Fruit fly (Drosophila melanogaster) whole organism, embryonic: ENCODE measurements around the gene mRpL46.
A peak's percentile ranks its signal among the peaks of the same experiment; 100 is the strongest.

Experiments
- CG1024 ChIP-seq: fragments of 200-800 bp; sonication (Bioruptor generic); IDR thresholded peaks from 2 replicates; pipeline ENCODE4 v1.3.6; 2022; ENCODE audit warnings: missing biosample characterization, missing genetic modification characterization
- CG10654 ChIP-seq: fragments of 200-800 bp; sonication (Bioruptor generic); optimal IDR thresholded peaks from 2 replicates; lab custom pipeline; 2016; ENCODE audit warnings: missing biosample characterization, missing genetic modification characterization
- CG18619 ChIP-seq: fragments of 200-800 bp; sonication (Bioruptor generic); optimal IDR thresholded peaks from 3 replicates; lab custom pipeline; 2017; ENCODE audit warnings: missing biosample characterization, mild to moderate bottlenecking, missing genetic modification characterization
- CG2712 ChIP-seq: fragments of 200-800 bp; optimal IDR thresholded peaks from 3 replicates; lab custom pipeline; 2019; ENCODE audit warnings: missing biosample characterization, mild to moderate bottlenecking, missing genetic modification characterization, moderate library complexity
- CG4328 ChIP-seq: fragments of 200-800 bp; sonication (Bioruptor generic); optimal IDR thresholded peaks from 3 replicates; lab custom pipeline; 2017; ENCODE audit warnings: missing biosample characterization, missing genetic modification reagents, missing genetic modification characterization
- CG4360 ChIP-seq: fragments of 200-800 bp; sonication (Bioruptor generic); IDR thresholded peaks from 2 replicates; pipeline ENCODE4 v1.3.6; 2022; ENCODE audit warnings: missing biosample characterization, missing genetic modification characterization
- CG4820 ChIP-seq: fragments of 200-800 bp; sonication (Bioruptor generic); optimal IDR thresholded peaks from 3 replicates; lab custom pipeline; 2016; ENCODE audit warnings: missing biosample characterization, missing genetic modification characterization
- Hmr ChIP-seq: fragments of 200-800 bp; sonication (Bioruptor generic); optimal IDR thresholded peaks from 3 replicates; lab custom pipeline; 2017; ENCODE audit warnings: mild to moderate bottlenecking, missing biosample characterization, missing genetic modification reagents, missing genetic modification characterization
- Hr78 ChIP-seq, 2 experiments: fragments of 200-800 bp in 1 of 2; fragments of >200 bp in 1 of 2; sonication (Bioruptor generic) in 1 of 2; optimal IDR thresholded peaks; 2 replicates each; lab custom pipeline; 2017 to 2019; ENCODE audit warnings: missing biosample characterization in 2 of 2, missing genetic modification characterization in 2 of 2, mild to moderate bottlenecking in 1 of 2, moderate library complexity in 1 of 2
- Neu2 ChIP-seq: fragments of 200-800 bp; sonication (Bioruptor generic); optimal IDR thresholded peaks from 3 replicates; lab custom pipeline; 2016; ENCODE audit warnings: missing biosample characterization, missing genetic modification characterization, borderline replicate concordance
- al ChIP-seq: fragments of 200-800 bp; sonication (Bioruptor generic); IDR thresholded peaks from 2 replicates; pipeline ENCODE4 v1.3.6; 2022; ENCODE audit warnings: missing biosample characterization, missing genetic modification characterization
- psq ChIP-seq: fragments of 200-800 bp; sonication (Bioruptor generic); optimal IDR thresholded peaks from 2 replicates; lab custom pipeline; 2017; ENCODE audit warnings: missing biosample characterization, missing genetic modification characterization
- slbo ChIP-seq: fragments of 200-800 bp; sonication (Bioruptor generic); IDR thresholded peaks from 2 replicates; pipeline ENCODE4 v1.3.6; 2022; ENCODE audit warnings: missing biosample characterization, missing genetic modification characterization
- tna ChIP-seq: fragments of 200-800 bp; sonication (Bioruptor generic); IDR thresholded peaks from 2 replicates; pipeline ENCODE4 v1.3.6; 2022; ENCODE audit warnings: missing biosample characterization, missing genetic modification characterization; ENCODE audit not compliant: partially characterized antibody

DNA sequence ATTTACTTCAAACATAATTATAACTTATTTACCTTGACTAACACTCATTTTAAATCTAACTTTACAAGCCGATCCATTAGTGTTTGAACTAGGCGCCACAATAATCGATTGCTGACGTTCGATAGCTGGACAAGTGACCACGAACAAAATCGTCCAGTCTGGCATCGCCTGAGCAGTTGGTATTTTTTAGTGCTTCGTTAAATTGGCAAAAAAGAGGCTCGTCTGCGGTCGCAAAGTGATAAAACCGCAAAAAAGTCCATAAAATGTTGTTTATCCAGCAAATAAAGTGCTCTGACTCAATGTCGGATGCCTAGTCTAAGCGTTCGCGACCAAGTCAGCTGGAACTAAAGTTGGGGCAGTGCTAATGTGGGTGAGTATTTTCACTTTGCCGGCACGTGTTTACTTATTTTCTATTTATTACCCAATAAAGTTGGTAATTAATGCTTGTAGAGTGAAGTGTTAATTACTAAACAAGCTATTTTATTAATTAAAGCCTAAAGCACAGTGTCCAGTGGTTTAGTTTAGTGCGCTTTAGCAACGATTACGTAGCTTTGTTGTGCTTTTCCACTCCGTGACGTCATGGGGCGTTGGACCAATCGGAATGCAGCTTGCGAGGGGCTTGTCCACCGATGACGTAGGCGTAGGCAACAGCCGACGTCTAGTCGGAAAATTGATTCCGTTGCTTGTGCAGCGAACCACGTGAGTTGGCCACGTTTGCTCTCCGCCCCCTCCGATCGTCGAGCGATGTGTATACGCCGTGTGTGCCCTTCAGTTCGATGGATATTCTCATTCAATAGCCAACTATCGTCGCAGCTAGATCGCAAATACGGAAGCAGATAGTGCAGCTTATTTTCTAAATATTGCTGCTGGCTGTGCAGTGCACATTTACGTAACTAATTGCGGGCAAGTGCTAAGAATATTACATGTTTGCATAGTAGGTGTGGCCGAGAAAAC is 38.6 kb upstream of the mRpL46 start, which contains the start of gene Gk2:
- TF ChIP-seq CG4820: no peak
- no peak for TF ChIP-seq al (GFP tag; lab: Robert Waterston, UW)
- TF ChIP-seq Hmr (GFP tag; lab: Kevin White, UChicago): no peak
- TF ChIP-seq slbo: no peak
- no peak for TF ChIP-seq CG4360
- TF ChIP-seq CG4328 (GFP tag; lab: Kevin White, UChicago): no peak
- TF ChIP-seq tna (GFP tag; lab: Robert Waterston, UW): peak; percentile 50; the same call in 1 of the 2 replicates
- TF ChIP-seq Hr78 (GFP tag; optimal IDR thresholded peaks at IDR 0.05; lab: Kevin White, UChicago): no peak
- no peak for TF ChIP-seq psq (GFP tag; lab: Kevin White, UChicago)
- no peak for TF ChIP-seq Neu2 (GFP tag; lab: Kevin White, UChicago)
- TF ChIP-seq CG18619 (GFP tag; lab: Kevin White, UChicago): no peak
- TF ChIP-seq CG1024 (GFP tag; lab: Robert Waterston, UW): no peak
- TF ChIP-seq CG10654 (GFP tag; lab: Kevin White, UChicago): no peak
- TF ChIP-seq CG2712: peak; percentile 2
